Worm (Caenorhabditis elegans): ENCODE measurements around the gene F22B7.9.

ce11 chrIII:8656055-8656454, 2.3 kb upstream of the F22B7.9 start:
- TF ChIP-seq ztf-11 (tag; optimal IDR thresholded peaks at IDR 0.05) (no peak), ces-1 (GFP tag; optimal IDR thresholded peaks at IDR 0.05) (no peak), nhr-12 (tag; optimal IDR thresholded peaks at IDR 0.05) (no peak), tbx-8 (GFP tag; optimal IDR thresholded peaks at IDR 0.05) (no peak), cnd-1 (tag; optimal IDR thresholded peaks at IDR 0.05) (no peak), pha-4 (tag; optimal IDR thresholded peaks at IDR 0.05) (no peak), nhr-76 (tag; optimal IDR thresholded peaks at IDR 0.05) (no peak), blmp-1 (tag; optimal IDR thresholded peaks at IDR 0.05) (no peak), nhr-28 (tag; optimal IDR thresholded peaks at IDR 0.05) (no peak), snpc-4 (tag; optimal IDR thresholded peaks at IDR 0.05) (no peak), hlh-1 (tag; optimal IDR thresholded peaks at IDR 0.05) (no peak), mep-1 (tag; optimal IDR thresholded peaks at IDR 0.05) (no peak), M03D4.4 (tag; optimal IDR thresholded peaks at IDR 0.05) (no peak)

Data from whole organism, mixed stage, embryonic.